Worm (Caenorhabditis elegans) whole organism, L4 larva: ENCODE results near the gene F52C12.6.

Experiments used
- D1046.2 ChIP-seq: fragments of 200-800 bp; sonication (Bioruptor generic); IDR thresholded peaks from 2 replicates; pipeline ENCODE4 v1.3.6; 2022; ENCODE audit warnings: missing genetic modification characterization, missing compliant biosample characterization
- F26F4.8 ChIP-seq: fragments of 200-800 bp; sonication (Bioruptor generic); conservative IDR thresholded peaks from 2 replicates; pipeline ENCODE4 v1.3.6; 2022; ENCODE audit warnings: missing genetic modification characterization, missing compliant biosample characterization
- F44E2.7 ChIP-seq: fragments of 200-800 bp; sonication (Bioruptor generic); IDR thresholded peaks from 2 replicates; pipeline ENCODE4 v2.1.2; 2022; ENCODE audit warnings: missing genetic modification characterization, missing compliant biosample characterization
- Y48G9A.11 ChIP-seq: fragments of 200-800 bp; sonication (Bioruptor generic); IDR thresholded peaks from 2 replicates; pipeline ENCODE4 v1.3.6; 2022; ENCODE audit warnings: missing genetic modification reagents, missing genetic modification characterization, missing compliant biosample characterization
- ZK546.5 ChIP-seq, 2 experiments: sonication (generic microtip); optimal IDR thresholded peaks; 2 replicates each; lab custom pipeline; 2017; ENCODE audit warnings: missing biosample characterization in 2 of 2, missing genetic modification characterization in 2 of 2
- aha-1 ChIP-seq: fragments of 150-350 bp; peaks from one replicate; lab custom pipeline; 2014; ENCODE audit warnings: missing biosample characterization, missing genetic modification characterization
- ama-1 ChIP-seq: fragments of 150-350 bp; optimal IDR thresholded peaks from 2 replicates; lab custom pipeline; 2014; ENCODE audit warnings: inconsistent platforms, mixed read lengths
- cey-2 ChIP-seq: sonication (generic microtip); optimal IDR thresholded peaks from 3 replicates; lab custom pipeline; 2017; ENCODE audit warnings: missing genetic modification characterization, mild to moderate bottlenecking, missing compliant biosample characterization, antibody characterized with exemption, borderline replicate concordance; ENCODE audit not compliant: insufficient read depth
- dpl-1 ChIP-seq: fragments of 150-350 bp; optimal IDR thresholded peaks from 2 replicates; lab custom pipeline; 2014; ENCODE audit warnings: missing biosample characterization, missing genetic modification reagents, missing genetic modification characterization
- duxl-1 ChIP-seq: sonication (generic microtip); optimal IDR thresholded peaks from 2 replicates; lab custom pipeline; 2016; ENCODE audit warnings: mild to moderate bottlenecking, missing genetic modification characterization, moderate library complexity, missing compliant biosample characterization; ENCODE audit not compliant: poor library complexity
- fkh-10 ChIP-seq: fragments of 150-350 bp; optimal IDR thresholded peaks from 2 replicates; lab custom pipeline; 2014; ENCODE audit warnings: missing biosample characterization, missing genetic modification reagents, missing genetic modification characterization
- hlh-30 ChIP-seq: sonication (generic microtip); optimal IDR thresholded peaks from 2 replicates; lab custom pipeline; 2017; ENCODE audit warnings: antibody characterized with exemption, mild to moderate bottlenecking, missing genetic modification characterization, missing compliant biosample characterization; ENCODE audit not compliant: insufficient read depth
- lin-1 ChIP-seq: fragments of 200-800 bp; sonication (Bioruptor generic); IDR thresholded peaks from 2 replicates; pipeline ENCODE4 v1.3.6; 2022; ENCODE audit warnings: missing genetic modification reagents, missing genetic modification characterization, missing compliant biosample characterization
- lin-13 ChIP-seq: fragments of 150-350 bp; optimal IDR thresholded peaks from 2 replicates; lab custom pipeline; 2014; ENCODE audit warnings: missing biosample characterization, missing genetic modification reagents, missing genetic modification characterization
- lin-38 ChIP-seq: fragments of 200-800 bp; sonication (Bioruptor generic); IDR thresholded peaks from 2 replicates; pipeline ENCODE4 v1.3.6; 2022; ENCODE audit warnings: missing genetic modification reagents, missing genetic modification characterization, missing compliant biosample characterization
- lsy-2 ChIP-seq, 2 experiments: fragments of 150-350 bp in 1 of 2; sonication (generic microtip) in 1 of 2; optimal IDR thresholded peaks; 2 replicates each; lab custom pipeline; 2014 to 2017; ENCODE audit warnings: missing biosample characterization in 2 of 2, missing genetic modification characterization in 2 of 2
- madf-5 ChIP-seq, 2 experiments: fragments of 200-800 bp; sonication (Bioruptor generic); IDR thresholded peaks; 2 replicates each; pipeline ENCODE4 v1.3.6; 2022; ENCODE audit warnings: missing compliant biosample characterization in 2 of 2, missing genetic modification characterization in 2 of 2
- madf-9 ChIP-seq: fragments of 200-800 bp; sonication (Bioruptor generic); conservative IDR thresholded peaks from 2 replicates; pipeline ENCODE4 v1.3.6; 2022; ENCODE audit warnings: missing genetic modification reagents, missing genetic modification characterization, missing compliant biosample characterization
- mdt-29 ChIP-seq: fragments of 200-800 bp; sonication (Bioruptor generic); IDR thresholded peaks from 2 replicates; pipeline ENCODE4 v1.3.6; 2022; ENCODE audit warnings: missing genetic modification reagents, missing genetic modification characterization, missing compliant biosample characterization
- mxl-2 ChIP-seq: fragments of 200-800 bp; sonication (Bioruptor generic); conservative IDR thresholded peaks from 2 replicates; pipeline ENCODE4 v1.3.6; 2022; ENCODE audit warnings: missing genetic modification reagents, missing genetic modification characterization, missing compliant biosample characterization
- nhr-28 ChIP-seq: fragments of 150-350 bp; optimal IDR thresholded peaks from 2 replicates; lab custom pipeline; 2014; ENCODE audit warnings: missing biosample characterization, missing genetic modification characterization
- nhr-42 ChIP-seq: fragments of 200-800 bp; sonication (Bioruptor generic); IDR thresholded peaks from 2 replicates; pipeline ENCODE4 v1.3.6; 2022; ENCODE audit warnings: missing genetic modification characterization, missing compliant biosample characterization
- nhr-76 ChIP-seq: fragments of 150-350 bp; optimal IDR thresholded peaks from 2 replicates; lab custom pipeline; 2014; ENCODE audit warnings: missing biosample characterization, missing genetic modification characterization
- php-3 ChIP-seq: fragments of 200-800 bp; sonication (Bioruptor generic); IDR thresholded peaks from 2 replicates; pipeline ENCODE4 v1.3.6; 2022; ENCODE audit warnings: missing genetic modification reagents, missing genetic modification characterization, missing compliant biosample characterization
- set-16 ChIP-seq: fragments of 200-800 bp; sonication (Bioruptor generic); IDR thresholded peaks from 2 replicates; pipeline ENCODE4 v1.3.6; 2022; ENCODE audit warnings: missing genetic modification reagents, missing genetic modification characterization, missing compliant biosample characterization
- tag-97 ChIP-seq: fragments of 200-800 bp; sonication (Bioruptor generic); IDR thresholded peaks from 2 replicates; pipeline ENCODE4 v1.3.6; 2022; ENCODE audit warnings: missing genetic modification characterization, missing compliant biosample characterization
- tra-1 ChIP-seq: fragments of 200-800 bp; sonication (Bioruptor generic); IDR thresholded peaks from 2 replicates; pipeline ENCODE4 v1.3.6; 2022; ENCODE audit warnings: missing genetic modification reagents, missing genetic modification characterization, missing compliant biosample characterization
- unc-62 ChIP-seq, 3 experiments: fragments of 150-350 bp in 1 of 3; sonication (generic microtip); optimal IDR thresholded peaks in 2 of 3; peaks in 1 of 3; 1 replicate in 1 of 3; 2 replicates in 2 of 3; lab custom pipeline; 2014 to 2017; ENCODE audit warnings: missing biosample characterization in 3 of 3, missing genetic modification characterization in 3 of 3, missing genetic modification reagents in 3 of 3, missing genotype in 1 of 3
- vab-7 ChIP-seq: fragments of 200-800 bp; sonication (Bioruptor generic); IDR thresholded peaks from 2 replicates; pipeline ENCODE4 v1.3.6; 2022; ENCODE audit warnings: missing genetic modification reagents, missing genetic modification characterization, missing compliant biosample characterization
- zag-1 ChIP-seq: fragments of 150-350 bp; optimal IDR thresholded peaks from 2 replicates; lab custom pipeline; 2014; ENCODE audit warnings: missing biosample characterization, missing genetic modification characterization
- ztf-7 ChIP-seq: fragments of 150-350 bp; optimal IDR thresholded peaks from 2 replicates; lab custom pipeline; 2014; ENCODE audit warnings: missing biosample characterization, missing genetic modification characterization

Gene F52C12.6

DNA sequence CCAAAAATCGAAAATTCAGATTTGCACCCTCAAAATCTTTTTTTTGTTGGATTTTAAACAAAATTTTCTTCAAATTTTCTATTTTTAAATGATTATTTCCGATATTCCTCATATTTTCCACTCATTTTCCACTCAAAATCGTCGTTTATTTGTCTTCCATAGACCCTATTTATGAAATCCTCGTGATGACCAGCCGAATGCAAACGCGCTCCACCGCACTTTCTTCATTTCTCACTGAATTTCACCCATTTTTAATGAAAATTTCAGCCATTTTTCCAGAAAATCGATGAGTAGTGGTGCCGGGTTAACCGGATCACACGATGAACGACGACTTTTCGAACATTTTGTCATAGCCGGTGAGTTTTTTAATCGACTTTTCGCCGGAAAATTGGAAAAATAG is 32.8 kb upstream of the F52C12.6 start, which contains the start of gene denn-4:
TSS of gene denn-4 (plus strand) at position 280 of the 400 bp plus-strand sequence.
- TF ChIP-seq hlh-30 (peak; percentile 85), lin-38 (GFP tag; lab: Robert Waterston, UW) (peak; percentile 91), mxl-2 (GFP tag; lab: Robert Waterston, UW) (no peak), lin-13 (no peak), lsy-2 (tag; optimal IDR thresholded peaks at IDR 0.05; lab: Kevin White, UChicago) (peak in 1 of 2 experiments; percentile 14), nhr-28 (tag; lab: Kevin White, UChicago) (peak; percentile 6), zag-1 (tag; lab: Kevin White, UChicago) (no peak), lin-1 (GFP tag; lab: Robert Waterston, UW) (no peak)

DNA sequence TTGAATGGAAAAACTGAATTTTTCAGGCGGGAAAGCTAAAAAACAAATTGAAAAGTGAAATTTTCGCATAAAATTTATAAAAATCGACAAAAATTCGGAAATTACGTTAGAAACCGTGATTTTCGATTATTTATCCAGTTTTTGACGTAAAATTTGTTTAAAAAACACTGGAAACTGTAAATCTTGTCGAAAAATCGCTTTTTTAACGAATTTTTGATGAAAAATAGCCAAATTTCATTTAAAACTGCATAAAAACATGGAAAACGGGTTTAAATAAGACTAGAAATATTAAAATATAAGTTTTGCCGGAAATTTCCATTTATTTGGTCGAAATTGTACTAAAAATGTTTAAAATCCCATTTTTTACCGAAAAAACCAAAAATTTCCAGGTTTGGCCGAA is 32.3 kb upstream of the F52C12.6 start:
- no peak for TF ChIP-seq set-16 (GFP tag; lab: Robert Waterston, UW)
- TF ChIP-seq nhr-76, result no peak
- TF ChIP-seq aha-1 (tag; lab: Kevin White, UChicago), result peak; percentile 96
- no peak for TF ChIP-seq ztf-7 (tag; lab: Kevin White, UChicago)

DNA sequence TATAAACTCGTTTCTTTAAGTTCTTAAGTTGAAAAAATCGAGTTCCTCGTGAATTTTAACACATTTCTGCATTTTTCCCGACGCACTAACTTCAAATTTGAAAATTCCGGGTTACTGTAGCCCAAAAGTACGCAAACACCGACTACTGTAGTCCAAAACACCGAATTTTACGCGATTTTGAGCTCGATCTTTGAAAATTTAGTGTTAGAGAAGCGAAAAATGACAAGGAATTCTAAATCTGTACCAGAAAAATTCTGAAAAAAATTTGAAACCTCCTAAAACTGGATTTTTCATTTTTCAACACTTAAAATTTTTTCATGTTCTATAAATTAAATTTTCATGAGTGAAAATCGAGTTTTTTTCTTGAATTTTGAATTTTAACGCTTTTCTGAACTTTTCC is 11.3 kb upstream of the F52C12.6 start:
- peak in 1 of 2 experiments; percentile 97 for TF ChIP-seq unc-62 (GFP tag; optimal IDR thresholded peaks at IDR 0.05 in 1 of 2; lab: Kevin White, UChicago)
- no peak for TF ChIP-seq unc-62 (tag; optimal IDR thresholded peaks at IDR 0.05; lab: Kevin White, UChicago)
- TF ChIP-seq nhr-42 (GFP tag; lab: Robert Waterston, UW), result no peak

- TF ChIP-seq cey-2, result no peak
- TF ChIP-seq fkh-10 (GFP tag; lab: Kevin White, UChicago), result no peak
- no peak for TF ChIP-seq ZK546.5 (tag; optimal IDR thresholded peaks at IDR 0.05; lab: Kevin White, UChicago)
- TF ChIP-seq mxl-2 (GFP tag; lab: Robert Waterston, UW), result no peak
- TF ChIP-seq duxl-1 (tag; lab: Kevin White, UChicago), result no peak
- TF ChIP-seq ama-1 (lab: Kevin White, UChicago), result no peak
- TF ChIP-seq ztf-7 (tag; lab: Kevin White, UChicago), result no peak
- TF ChIP-seq F44E2.7, result no peak
- no peak for TF ChIP-seq mdt-29 (GFP tag; lab: Robert Waterston, UW)
- TF ChIP-seq tag-97 (GFP tag; lab: Robert Waterston, UW), result no peak
- TF ChIP-seq dpl-1 (GFP tag; lab: Kevin White, UChicago), result no peak
Observed at ce11 chrIV:1947891-1948290, 8.6 kb upstream of the F52C12.6 start, which contains the start of gene tsen-54. TSS of gene tsen-54 (plus strand) at chrIV:1948191.

ce11 chrIV:1950617-1951016 is 5.9 kb upstream of the F52C12.6 start:
- TF ChIP-seq php-3 (GFP tag; lab: Robert Waterston, UW) (0 out of 2 replicates have a peak, but pooled peaks have one; percentile 31), tra-1 (0 out of 2 replicates have a peak, but pooled peaks have one; percentile 21), nhr-42 (GFP tag; lab: Robert Waterston, UW) (peak; percentile 20; the same call in 1 of the 2 replicates), vab-7 (GFP tag; lab: Robert Waterston, UW) (0 out of 2 replicates have a peak, but pooled peaks have one; percentile 24), madf-9 (GFP tag; lab: Robert Waterston, UW) (peak; percentile 15; the same call in 1 of the 2 replicates), D1046.2 (peak; percentile 73; the same call in 1 of the 2 replicates), madf-5 (GFP tag; IDR thresholded peaks at IDR 0.05; lab: Robert Waterston, UW) (0 out of 4 replicates have a peak, but pooled peaks of 1 of the 2 experiments have one; percentile 2), Y48G9A.11 (0 out of 2 replicates have a peak, but pooled peaks have one; percentile 27), F26F4.8 (GFP tag; lab: Robert Waterston, UW) (peak; percentile 53; the same call in 1 of the 2 replicates)
- TF ChIP-seq, all 104 proteins: peak for 9; not testable (repeated sequence) for 95
